Worm (Caenorhabditis elegans) whole organism, L4 larva: Measurements from ENCODE around the gene npr-13.

Experiments used
- F37D6.2 ChIP-seq: sonication (generic microtip); optimal IDR thresholded peaks from 2 replicates; lab custom pipeline; 2016; ENCODE audit warnings: mild to moderate bottlenecking, missing genetic modification characterization, missing compliant biosample characterization
- ZK337.2 ChIP-seq: fragments of 200-800 bp; sonication (Bioruptor generic); IDR thresholded peaks from 2 replicates; pipeline ENCODE4 v1.3.6; 2022; ENCODE audit warnings: missing genetic modification reagents, missing genetic modification characterization, missing compliant biosample characterization
- aha-1 ChIP-seq: fragments of 150-350 bp; peaks from one replicate; lab custom pipeline; 2014; ENCODE audit warnings: missing biosample characterization, missing genetic modification characterization
- ama-1 ChIP-seq: fragments of 150-350 bp; optimal IDR thresholded peaks from 2 replicates; lab custom pipeline; 2014; ENCODE audit warnings: inconsistent platforms, mixed read lengths
- arid-1 ChIP-seq: fragments of 200-800 bp; sonication (Bioruptor generic); conservative IDR thresholded peaks from 2 replicates; pipeline ENCODE4 v1.3.6; 2022; ENCODE audit warnings: missing genetic modification reagents, missing genetic modification characterization, missing compliant biosample characterization
- ceh-20 ChIP-seq: fragments of 200-800 bp; sonication (Bioruptor generic); IDR thresholded peaks from 2 replicates; pipeline ENCODE4 v1.3.6; 2022; ENCODE audit warnings: missing genetic modification reagents, missing genetic modification characterization, missing compliant biosample characterization
- ctbp-1 ChIP-seq: fragments of 200-800 bp; sonication (Bioruptor generic); IDR thresholded peaks from 2 replicates; pipeline ENCODE4 v1.3.6; 2022; ENCODE audit warnings: missing genetic modification reagents, missing genetic modification characterization, missing compliant biosample characterization
- daf-16 ChIP-seq, 3 experiments: sonication (generic microtip); optimal IDR thresholded peaks; 2 replicates each; lab custom pipeline; 2016 to 2017; ENCODE audit warnings: missing genetic modification characterization in 3 of 3, missing genetic modification reagents in 3 of 3, mild to moderate bottlenecking in 2 of 3, missing compliant biosample characterization in 2 of 3, missing biosample characterization in 1 of 3, moderate library complexity in 1 of 3
- dpl-1 ChIP-seq: fragments of 150-350 bp; optimal IDR thresholded peaks from 2 replicates; lab custom pipeline; 2014; ENCODE audit warnings: missing biosample characterization, missing genetic modification reagents, missing genetic modification characterization
- gei-8 ChIP-seq: fragments of 200-800 bp; sonication (Bioruptor generic); optimal IDR thresholded peaks from 2 replicates; lab custom pipeline; 2018; ENCODE audit warnings: mild to moderate bottlenecking, missing genetic modification characterization, missing compliant biosample characterization
- hif-1 ChIP-seq, 2 experiments: sonication (generic microtip); optimal IDR thresholded peaks; 2 replicates each; lab custom pipeline; 2016 to 2017; ENCODE audit warnings: missing compliant biosample characterization in 2 of 2, missing genetic modification characterization in 2 of 2, missing genetic modification reagents in 2 of 2, missing genotype in 2 of 2, mild to moderate bottlenecking in 1 of 2
- hlh-11 ChIP-seq: fragments of 200-800 bp; sonication (Bioruptor generic); optimal IDR thresholded peaks from 2 replicates; lab custom pipeline; 2018; ENCODE audit warnings: mild to moderate bottlenecking, missing genetic modification characterization, missing compliant biosample characterization
- hlh-30 ChIP-seq: sonication (generic microtip); optimal IDR thresholded peaks from 2 replicates; lab custom pipeline; 2017; ENCODE audit warnings: antibody characterized with exemption, mild to moderate bottlenecking, missing genetic modification characterization, missing compliant biosample characterization; ENCODE audit not compliant: insufficient read depth
- hmg-1.1 ChIP-seq: fragments of 200-800 bp; sonication (Bioruptor generic); IDR thresholded peaks from 2 replicates; pipeline ENCODE4 v1.3.6; 2022; ENCODE audit warnings: missing genetic modification reagents, missing genetic modification characterization, missing compliant biosample characterization
- lin-38 ChIP-seq: fragments of 200-800 bp; sonication (Bioruptor generic); IDR thresholded peaks from 2 replicates; pipeline ENCODE4 v1.3.6; 2022; ENCODE audit warnings: missing genetic modification reagents, missing genetic modification characterization, missing compliant biosample characterization
- lsy-2 ChIP-seq, 2 experiments: fragments of 150-350 bp in 1 of 2; sonication (generic microtip) in 1 of 2; optimal IDR thresholded peaks; 2 replicates each; lab custom pipeline; 2014 to 2017; ENCODE audit warnings: missing biosample characterization in 2 of 2, missing genetic modification characterization in 2 of 2
- mdl-1 ChIP-seq, 2 experiments: fragments of 150-350 bp in 1 of 2; sonication (generic microtip) in 1 of 2; optimal IDR thresholded peaks; 2 replicates each; lab custom pipeline; 2014 to 2017; ENCODE audit warnings: missing biosample characterization in 2 of 2, missing genetic modification characterization in 2 of 2
- nhr-11 ChIP-seq: fragments of 150-350 bp; optimal IDR thresholded peaks from 2 replicates; lab custom pipeline; 2014; ENCODE audit warnings: missing biosample characterization, missing genetic modification characterization
- nhr-42 ChIP-seq: fragments of 200-800 bp; sonication (Bioruptor generic); IDR thresholded peaks from 2 replicates; pipeline ENCODE4 v1.3.6; 2022; ENCODE audit warnings: missing genetic modification characterization, missing compliant biosample characterization
- nhr-48 ChIP-seq: sonication (generic microtip); optimal IDR thresholded peaks from 2 replicates; lab custom pipeline; 2016; ENCODE audit warnings: mild to moderate bottlenecking, missing genetic modification characterization, missing compliant biosample characterization
- php-3 ChIP-seq: fragments of 200-800 bp; sonication (Bioruptor generic); IDR thresholded peaks from 2 replicates; pipeline ENCODE4 v1.3.6; 2022; ENCODE audit warnings: missing genetic modification reagents, missing genetic modification characterization, missing compliant biosample characterization
- saeg-2 ChIP-seq: fragments of 200-800 bp; sonication (Bioruptor generic); IDR thresholded peaks from 2 replicates; pipeline ENCODE4 v1.3.6; 2022; ENCODE audit warnings: missing genetic modification reagents, missing genetic modification characterization, missing compliant biosample characterization
- sdz-12 ChIP-seq: fragments of 200-800 bp; sonication (Bioruptor generic); optimal IDR thresholded peaks from 2 replicates; lab custom pipeline; 2018; ENCODE audit warnings: mild to moderate bottlenecking, missing genetic modification characterization, missing compliant biosample characterization
- set-16 ChIP-seq: fragments of 200-800 bp; sonication (Bioruptor generic); IDR thresholded peaks from 2 replicates; pipeline ENCODE4 v1.3.6; 2022; ENCODE audit warnings: missing genetic modification reagents, missing genetic modification characterization, missing compliant biosample characterization
- tra-1 ChIP-seq: fragments of 200-800 bp; sonication (Bioruptor generic); IDR thresholded peaks from 2 replicates; pipeline ENCODE4 v1.3.6; 2022; ENCODE audit warnings: missing genetic modification reagents, missing genetic modification characterization, missing compliant biosample characterization
- unc-62 ChIP-seq, 3 experiments: fragments of 150-350 bp in 1 of 3; sonication (generic microtip); optimal IDR thresholded peaks in 2 of 3; peaks in 1 of 3; 1 replicate in 1 of 3; 2 replicates in 2 of 3; lab custom pipeline; 2014 to 2017; ENCODE audit warnings: missing biosample characterization in 3 of 3, missing genetic modification characterization in 3 of 3, missing genetic modification reagents in 3 of 3, missing genotype in 1 of 3
- vab-7 ChIP-seq: fragments of 200-800 bp; sonication (Bioruptor generic); IDR thresholded peaks from 2 replicates; pipeline ENCODE4 v1.3.6; 2022; ENCODE audit warnings: missing genetic modification reagents, missing genetic modification characterization, missing compliant biosample characterization
- zfp-3 ChIP-seq: fragments of 200-800 bp; sonication (Bioruptor generic); conservative IDR thresholded peaks from 2 replicates; pipeline ENCODE4 v1.3.6; 2022; ENCODE audit warnings: missing genetic modification reagents, missing genetic modification characterization, missing compliant biosample characterization

The npr-13 gene

ce11 chrV:14847291-14847915 lies 11.0 kb downstream of the npr-13 start, which contains the start of gene ret-1:
Gene ret-1 (minus strand): TSS chrV:14847413.
- TF ChIP-seq arid-1 (GFP tag; lab: Robert Waterston, UW), result no peak
- peak; percentile 55; the same call in 1 of the 2 replicates for TF ChIP-seq zfp-3
- TF ChIP-seq php-3 (GFP tag; lab: Robert Waterston, UW), result 0 out of 2 replicates have a peak, but pooled peaks have one; percentile 6
- peak in 1 of 2 experiments; percentile 8 for TF ChIP-seq lsy-2 (tag; optimal IDR thresholded peaks at IDR 0.05; lab: Kevin White, UChicago)
- TF ChIP-seq lin-38 (GFP tag; lab: Robert Waterston, UW), result no peak
- 0 out of 2 replicates have a peak, but pooled peaks have one; percentile 35 for TF ChIP-seq hmg-1.1 (GFP tag; lab: Robert Waterston, UW)
- TF ChIP-seq nhr-11 (tag; lab: Kevin White, UChicago), result peak; percentile 52
- TF ChIP-seq tra-1 (GFP tag; lab: Robert Waterston, UW), result peak; percentile 56; the same call in 1 of the 2 replicates
- TF ChIP-seq hif-1 (tag; optimal IDR thresholded peaks at IDR 0.05; lab: Kevin White, UChicago), result peak in 1 of 2 experiments; percentile 21
- peak; percentile 55 for TF ChIP-seq sdz-12 (GFP tag; lab: Kevin White, UChicago)
- peak; percentile 75 for TF ChIP-seq hlh-11
- no peak for TF ChIP-seq ctbp-1 (GFP tag; lab: Robert Waterston, UW)
- TF ChIP-seq F37D6.2 (tag; lab: Kevin White, UChicago), result no peak
- TF ChIP-seq dpl-1 (GFP tag; lab: Kevin White, UChicago), result no peak
- no peak for TF ChIP-seq nhr-42 (GFP tag; lab: Robert Waterston, UW)
- peak; percentile 21; the same call in 1 of the 2 replicates for TF ChIP-seq set-16 (GFP tag; lab: Robert Waterston, UW)
- TF ChIP-seq vab-7, result peak; percentile 27; the same call in 1 of the 2 replicates
- peak in 1 of 2 experiments; percentile 44 for TF ChIP-seq mdl-1 (tag; optimal IDR thresholded peaks at IDR 0.05; lab: Kevin White, UChicago)
- TF ChIP-seq ceh-20 (GFP tag; lab: Robert Waterston, UW), result 0 out of 2 replicates have a peak, but pooled peaks have one; percentile 25
- TF ChIP-seq ZK337.2 (GFP tag; lab: Robert Waterston, UW), result no peak
- no peak for TF ChIP-seq gei-8 (GFP tag; lab: Kevin White, UChicago)
- TF ChIP-seq ama-1 (lab: Kevin White, UChicago), result no peak
- TF ChIP-seq saeg-2 (GFP tag; lab: Robert Waterston, UW), result no peak
- peak in 1 of 2 experiments; percentile 45 for TF ChIP-seq daf-16 (GFP tag; optimal IDR thresholded peaks at IDR 0.05; lab: Kevin White, UChicago)
- peak; percentile 2 for TF ChIP-seq daf-16 (tag; optimal IDR thresholded peaks at IDR 0.05; lab: Kevin White, UChicago)
- peak; percentile 90 for TF ChIP-seq hlh-30 (tag; lab: Kevin White, UChicago)
- no peak for TF ChIP-seq nhr-48 (tag; lab: Kevin White, UChicago)

ce11 chrV:14841660-14842059 lies 16.7 kb downstream of the npr-13 start:
- TF ChIP-seq lsy-2 (tag; optimal IDR thresholded peaks at IDR 0.05; lab: Kevin White, UChicago), result no peak
- no peak for TF ChIP-seq ZK337.2 (GFP tag; lab: Robert Waterston, UW)
- peak in 1 of 2 experiments; percentile 94 for TF ChIP-seq unc-62 (GFP tag; optimal IDR thresholded peaks at IDR 0.05 in 1 of 2; lab: Kevin White, UChicago)
- TF ChIP-seq unc-62 (tag; optimal IDR thresholded peaks at IDR 0.05; lab: Kevin White, UChicago), result no peak

- TF ChIP-seq unc-62 (GFP tag; optimal IDR thresholded peaks at IDR 0.05 in 1 of 2; lab: Kevin White, UChicago) (peak in 1 of 2 experiments; percentile 80), unc-62 (tag; optimal IDR thresholded peaks at IDR 0.05; lab: Kevin White, UChicago) (no peak), mdl-1 (tag; optimal IDR thresholded peaks at IDR 0.05; lab: Kevin White, UChicago) (no peak), aha-1 (tag; lab: Kevin White, UChicago) (peak; percentile 69)
Observed at ce11 chrV:14838130-14838529, 20.3 kb downstream of the npr-13 start.

- TF ChIP-seq nhr-42 (GFP tag; lab: Robert Waterston, UW) (no peak), unc-62 (GFP tag; optimal IDR thresholded peaks at IDR 0.05 in 1 of 2; lab: Kevin White, UChicago) (peak in 1 of 2 experiments; percentile 72), unc-62 (tag; optimal IDR thresholded peaks at IDR 0.05; lab: Kevin White, UChicago) (no peak)
Observed at ce11 chrV:14835075-14835991, 23.1 kb downstream of the npr-13 start.
